Worm (Caenorhabditis elegans) whole organism, L4 larva: ENCODE results near the gene Y39E4B.6.
A peak's percentile ranks its signal among the peaks of the same experiment; 100 is the strongest.

Source experiments
- lin-39 ChIP-seq: fragments of 150-350 bp; optimal IDR thresholded peaks from 2 replicates; lab custom pipeline; 2014; ENCODE audit warnings: missing biosample characterization, missing genetic modification reagents, missing genetic modification characterization
- nhr-76 ChIP-seq: fragments of 150-350 bp; optimal IDR thresholded peaks from 2 replicates; lab custom pipeline; 2014; ENCODE audit warnings: missing biosample characterization, missing genetic modification characterization
- rbr-2 ChIP-seq: sonication (generic microtip); optimal IDR thresholded peaks from 2 replicates; lab custom pipeline; 2016; ENCODE audit warnings: missing genotype, missing genetic modification characterization, missing compliant biosample characterization
- unc-62 ChIP-seq, 3 experiments: fragments of 150-350 bp in 1 of 3; sonication (generic microtip); optimal IDR thresholded peaks in 2 of 3; peaks in 1 of 3; 1 replicate in 1 of 3; 2 replicates in 2 of 3; lab custom pipeline; 2014 to 2017; ENCODE audit warnings: missing biosample characterization in 3 of 3, missing genetic modification characterization in 3 of 3, missing genetic modification reagents in 3 of 3, missing genotype in 1 of 3
- zag-1 ChIP-seq: fragments of 150-350 bp; optimal IDR thresholded peaks from 2 replicates; lab custom pipeline; 2014; ENCODE audit warnings: missing biosample characterization, missing genetic modification characterization

ce11 chrIII:13061136-13061535, 9.4 kb upstream of the Y39E4B.6 start:
- TF ChIP-seq zag-1 (peak; percentile 18), nhr-76 (tag; lab: Kevin White, UChicago) (no peak), unc-62 (GFP tag; optimal IDR thresholded peaks at IDR 0.05 in 1 of 2; lab: Kevin White, UChicago) (peak in 1 of 2 experiments; percentile 99), unc-62 (tag; optimal IDR thresholded peaks at IDR 0.05; lab: Kevin White, UChicago) (no peak), lin-39 (tag; lab: Kevin White, UChicago) (peak; percentile 64), rbr-2 (tag; lab: Kevin White, UChicago) (peak; percentile 81)
